Fruit fly (Drosophila melanogaster): Measurements from ENCODE around the gene CG4022.

Gene CG4022

DNA sequence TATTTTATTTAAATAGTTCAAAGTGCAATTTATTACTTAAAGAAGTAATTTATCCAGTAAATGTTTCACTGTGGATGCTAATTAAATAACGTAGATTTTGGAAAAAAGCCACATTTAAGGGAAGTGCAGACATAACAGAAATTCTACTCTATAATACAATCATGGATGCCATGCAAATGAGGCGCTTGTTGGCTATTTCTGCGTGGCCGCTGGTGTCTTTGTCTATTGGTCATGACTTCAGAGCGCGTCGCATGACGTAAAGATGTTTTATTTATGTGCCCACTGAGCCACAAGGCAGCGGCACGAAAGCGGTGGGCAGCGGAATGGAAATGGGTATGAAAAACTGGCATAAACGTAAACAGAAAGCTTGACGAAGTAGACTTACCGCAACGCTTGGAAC lies 15.2 kb upstream of the CG4022 start (continued):
- TF ChIP-seq CG13424 (tag; optimal IDR thresholded peaks at IDR 0.05) (peak; percentile 28), unpg (GFP tag; optimal IDR thresholded peaks at IDR 0.05) (peak; percentile 18), Drgx (GFP tag; IDR thresholded peaks at IDR 0.05) (peak; percentile 25; the same call in 1 of the 2 replicates), CrebB (tag; optimal IDR thresholded peaks at IDR 0.05) (no peak), grn (GFP tag; optimal IDR thresholded peaks at IDR 0.05) (no peak), CG18262 (tag; optimal IDR thresholded peaks at IDR 0.05) (no peak), CG8388 (GFP tag; optimal IDR thresholded peaks at IDR 0.05) (no peak), CG17359 (tag; optimal IDR thresholded peaks at IDR 0.05) (peak; percentile 35), hkb (optimal IDR thresholded peaks at IDR 0.05) (no peak), hkb (GFP tag; IDR thresholded peaks at IDR 0.05) (peak; percentile 10; the same call in 1 of the 2 replicates), CG8089 (GFP tag; optimal IDR thresholded peaks at IDR 0.05) (no peak), Aef1 (GFP tag; IDR thresholded peaks at IDR 0.05) (no peak), pfk (GFP tag; optimal IDR thresholded peaks at IDR 0.05) (no peak), hb (GFP tag; IDR thresholded peaks at IDR 0.05; ENCODE audit: partially characterized antibody) (no peak), CG30431 (GFP tag; optimal IDR thresholded peaks at IDR 0.05) (no peak), CG12104 (GFP tag; optimal IDR thresholded peaks at IDR 0.05) (no peak), CG11504 (tag; optimal IDR thresholded peaks at IDR 0.05) (peak; percentile 48), ro (GFP tag; IDR thresholded peaks at IDR 0.05) (no peak), CG10543 (GFP tag; optimal IDR thresholded peaks at IDR 0.05) (no peak), CG1647 (GFP tag; optimal IDR thresholded peaks at IDR 0.05) (no peak), Asciz (GFP tag; optimal IDR thresholded peaks at IDR 0.05) (peak; percentile 20), tll (GFP tag; optimal IDR thresholded peaks at IDR 0.05) (no peak), CG7839 (tag; optimal IDR thresholded peaks at IDR 0.05) (peak; percentile 31), TFAM (GFP tag; optimal IDR thresholded peaks at IDR 0.05) (no peak), sens (GFP tag) (peak; percentile 61), ATbp (GFP tag; optimal IDR thresholded peaks at IDR 0.05) (peak; percentile 29), Optix (GFP tag; IDR thresholded peaks at IDR 0.05) (no peak), CG9727 (GFP tag; optimal IDR thresholded peaks at IDR 0.05) (no peak), CG15601 (tag; optimal IDR thresholded peaks at IDR 0.05) (peak; percentile 10), CG9437 (GFP tag; optimal IDR thresholded peaks at IDR 0.05) (peak; percentile 81), CG2875 (GFP tag; optimal IDR thresholded peaks at IDR 0.05) (no peak), crp (GFP tag; optimal IDR thresholded peaks at IDR 0.05) (no peak), Med (GFP tag) (peak; percentile 69), Oli (tag; optimal IDR thresholded peaks at IDR 0.05) (peak; percentile 21), vvl (GFP tag; IDR thresholded peaks at IDR 0.05) (peak; percentile 76), CG10209 (GFP tag; optimal IDR thresholded peaks at IDR 0.05) (no peak), sr (GFP tag; IDR thresholded peaks at IDR 0.05) (peak; percentile 19; the same call in 1 of the 3 replicates), CG4617 (GFP tag; optimal IDR thresholded peaks at IDR 0.05; ENCODE audit: borderline replicate concordance) (no peak), grau (tag; optimal IDR thresholded peaks at IDR 0.05) (peak; percentile 35), CG18599 (GFP tag; optimal IDR thresholded peaks at IDR 0.05) (peak; percentile 23), CG12391 (tag; optimal IDR thresholded peaks at IDR 0.05) (no peak), CG1233 (GFP tag; optimal IDR thresholded peaks at IDR 0.05) (no peak), ci (GFP tag; IDR thresholded peaks at IDR 0.05) (peak; percentile 50; the same call in 1 of the 3 replicates), slp2 (GFP tag; optimal IDR thresholded peaks at IDR 0.05) (no peak), CG8281 (tag; optimal IDR thresholded peaks at IDR 0.05) (no peak), CG12659 (GFP tag; optimal IDR thresholded peaks at IDR 0.05) (no peak), NC2β (GFP tag; optimal IDR thresholded peaks at IDR 0.05) (no peak), Hr51 (GFP tag; optimal IDR thresholded peaks at IDR 0.05) (peak in 1 of 2 experiments; percentile 40), dm (GFP tag; optimal IDR thresholded peaks at IDR 0.05) (no peak), Pdp1 (GFP tag; optimal IDR thresholded peaks at IDR 0.05) (peak in 1 of 2 experiments; percentile 73)

Measured in whole organism, embryonic.